Worm (Caenorhabditis elegans) whole organism, late embryonic: ENCODE measurements around the gene ncs-5.

Experiments used
- F13H6.1 ChIP-seq: sonication (generic microtip); optimal IDR thresholded peaks from 2 replicates; lab custom pipeline; 2016; ENCODE audit warnings: missing genetic modification characterization, missing compliant biosample characterization
- Y22D7AL.16 ChIP-seq: sonication (generic microtip); optimal IDR thresholded peaks from 2 replicates; lab custom pipeline; 2016; ENCODE audit warnings: missing genetic modification characterization, missing compliant biosample characterization
- ama-1 ChIP-seq: fragments of 150-350 bp; optimal IDR thresholded peaks from 2 replicates; lab custom pipeline; 2014
- ceh-14 ChIP-seq: sonication (generic microtip); optimal IDR thresholded peaks from 2 replicates; lab custom pipeline; 2016; ENCODE audit warnings: missing genotype, missing genetic modification characterization, missing compliant biosample characterization
- ceh-19 ChIP-seq: fragments of 200-800 bp; sonication (Bioruptor generic); optimal IDR thresholded peaks from 2 replicates; lab custom pipeline; 2018; ENCODE audit warnings: mild to moderate bottlenecking, missing genetic modification characterization, missing compliant biosample characterization
- ceh-22 ChIP-seq: sonication (generic microtip); optimal IDR thresholded peaks from 2 replicates; lab custom pipeline; 2017; ENCODE audit warnings: missing biosample characterization, missing genetic modification characterization
- ceh-30 ChIP-seq: fragments of 150-350 bp; optimal IDR thresholded peaks from 2 replicates; lab custom pipeline; 2014; ENCODE audit warnings: missing biosample characterization, missing genetic modification characterization
- ceh-45 ChIP-seq: fragments of 200-800 bp; sonication (Bioruptor generic); IDR thresholded peaks from 2 replicates; pipeline ENCODE4 v1.3.6; 2022; ENCODE audit warnings: missing genetic modification reagents, missing genetic modification characterization, missing compliant biosample characterization
- ceh-6 ChIP-seq: fragments of 200-800 bp; sonication (Bioruptor generic); optimal IDR thresholded peaks from 2 replicates; lab custom pipeline; 2018; ENCODE audit warnings: mild to moderate bottlenecking, missing genetic modification characterization, missing compliant biosample characterization
- ceh-9 ChIP-seq: sonication (generic microtip); optimal IDR thresholded peaks from 2 replicates; lab custom pipeline; 2016; ENCODE audit warnings: mild to moderate bottlenecking, missing genetic modification characterization, inconsistent platforms, missing compliant biosample characterization
- dve-1 ChIP-seq: sonication (generic microtip); optimal IDR thresholded peaks from 2 replicates; lab custom pipeline; 2017; ENCODE audit warnings: antibody characterized with exemption, mild to moderate bottlenecking, missing genetic modification characterization, missing compliant biosample characterization
- elt-4 ChIP-seq: sonication (generic microtip); optimal IDR thresholded peaks from 2 replicates; lab custom pipeline; 2016; ENCODE audit warnings: missing genetic modification characterization, missing compliant biosample characterization
- ets-4 ChIP-seq: sonication (generic microtip); optimal IDR thresholded peaks from 2 replicates; lab custom pipeline; 2016; ENCODE audit warnings: missing genetic modification characterization, missing compliant biosample characterization
- eyg-1 ChIP-seq: sonication (generic microtip); optimal IDR thresholded peaks from 2 replicates; lab custom pipeline; 2016; ENCODE audit warnings: missing genotype, missing genetic modification characterization, missing compliant biosample characterization
- fax-1 ChIP-seq: sonication (generic microtip); optimal IDR thresholded peaks from 2 replicates; lab custom pipeline; 2016; ENCODE audit warnings: missing genotype, missing genetic modification characterization, missing compliant biosample characterization
- fkh-6 ChIP-seq: sonication (generic microtip); optimal IDR thresholded peaks from 2 replicates; lab custom pipeline; 2016; ENCODE audit warnings: missing genetic modification characterization, missing compliant biosample characterization
- gmeb-2 ChIP-seq: sonication (generic microtip); optimal IDR thresholded peaks from 2 replicates; lab custom pipeline; 2016; ENCODE audit warnings: missing genetic modification characterization, inconsistent platforms, missing compliant biosample characterization
- hlh-6 ChIP-seq: sonication (generic microtip); optimal IDR thresholded peaks from 2 replicates; lab custom pipeline; 2016; ENCODE audit warnings: missing genotype, missing genetic modification characterization, missing compliant biosample characterization
- lim-6 ChIP-seq: sonication (generic microtip); optimal IDR thresholded peaks from 2 replicates; lab custom pipeline; 2016; ENCODE audit warnings: missing genetic modification characterization, missing compliant biosample characterization
- lin-11 ChIP-seq: fragments of 200-800 bp; sonication (Bioruptor generic); optimal IDR thresholded peaks from 2 replicates; lab custom pipeline; 2018; ENCODE audit warnings: mild to moderate bottlenecking, missing genetic modification characterization, missing compliant biosample characterization
- mec-3 ChIP-seq: sonication (generic microtip); optimal IDR thresholded peaks from 2 replicates; lab custom pipeline; 2016; ENCODE audit warnings: borderline replicate concordance, missing genetic modification characterization, missing compliant biosample characterization
- nfya-1 ChIP-seq: sonication (generic microtip); optimal IDR thresholded peaks from 2 replicates; lab custom pipeline; 2017; ENCODE audit warnings: missing genetic modification characterization, mild to moderate bottlenecking, missing compliant biosample characterization, antibody characterized with exemption, moderate library complexity
- nhr-11 ChIP-seq: fragments of 150-350 bp; optimal IDR thresholded peaks from 2 replicates; lab custom pipeline; 2014; ENCODE audit warnings: missing biosample characterization, missing genetic modification characterization
- npax-4 ChIP-seq: sonication (generic microtip); optimal IDR thresholded peaks from 2 replicates; lab custom pipeline; 2016; ENCODE audit warnings: missing genetic modification characterization, missing compliant biosample characterization
- pag-3 ChIP-seq: sonication (generic microtip); optimal IDR thresholded peaks from 2 replicates; lab custom pipeline; 2016; ENCODE audit warnings: missing compliant biosample characterization, missing genetic modification characterization, borderline replicate concordance
- pax-1 ChIP-seq: fragments of 150-350 bp; optimal IDR thresholded peaks from 2 replicates; lab custom pipeline; 2014; ENCODE audit warnings: missing biosample characterization, missing genetic modification characterization
- pqm-1 ChIP-seq: sonication (generic microtip); optimal IDR thresholded peaks from 2 replicates; lab custom pipeline; 2016; ENCODE audit warnings: missing genetic modification characterization, missing compliant biosample characterization
- ref-2 ChIP-seq: sonication (generic microtip); optimal IDR thresholded peaks from 2 replicates; lab custom pipeline; 2016; ENCODE audit warnings: missing genetic modification characterization, missing compliant biosample characterization
- rnt-1 ChIP-seq: sonication (generic microtip); optimal IDR thresholded peaks from 2 replicates; lab custom pipeline; 2016; ENCODE audit warnings: missing genetic modification characterization, missing compliant biosample characterization
- sdc-2 ChIP-seq: sonication (generic microtip); optimal IDR thresholded peaks from 2 replicates; lab custom pipeline; 2016; ENCODE audit warnings: missing genotype, missing genetic modification characterization, missing compliant biosample characterization
- sox-2 ChIP-seq: fragments of 200-800 bp; sonication (Bioruptor generic); IDR thresholded peaks from 2 replicates; pipeline ENCODE4 v1.3.6; 2022; ENCODE audit warnings: missing genetic modification reagents, missing genetic modification characterization, missing compliant biosample characterization
- sox-4 ChIP-seq: sonication (generic microtip); optimal IDR thresholded peaks from 2 replicates; lab custom pipeline; 2017; ENCODE audit warnings: mild to moderate bottlenecking, missing genetic modification characterization, inconsistent platforms, missing compliant biosample characterization
- syd-9 ChIP-seq: sonication (generic microtip); optimal IDR thresholded peaks from 2 replicates; lab custom pipeline; 2016; ENCODE audit warnings: mild to moderate bottlenecking, missing genetic modification characterization, moderate library complexity, missing compliant biosample characterization
- tbx-2 ChIP-seq: sonication (generic microtip); optimal IDR thresholded peaks from 2 replicates; lab custom pipeline; 2016; ENCODE audit warnings: missing genetic modification characterization, missing compliant biosample characterization
- tbx-7 ChIP-seq: sonication (generic microtip); optimal IDR thresholded peaks from 2 replicates; lab custom pipeline; 2016; ENCODE audit warnings: missing genotype, missing genetic modification characterization, missing compliant biosample characterization
- unc-86 ChIP-seq: sonication (generic microtip); optimal IDR thresholded peaks from 2 replicates; lab custom pipeline; 2016; ENCODE audit warnings: missing genetic modification characterization, missing compliant biosample characterization
- ztf-16 ChIP-seq: sonication (generic microtip); optimal IDR thresholded peaks from 2 replicates; lab custom pipeline; 2017; ENCODE audit warnings: missing genetic modification characterization, missing compliant biosample characterization

ncs-5 gene

DNA sequence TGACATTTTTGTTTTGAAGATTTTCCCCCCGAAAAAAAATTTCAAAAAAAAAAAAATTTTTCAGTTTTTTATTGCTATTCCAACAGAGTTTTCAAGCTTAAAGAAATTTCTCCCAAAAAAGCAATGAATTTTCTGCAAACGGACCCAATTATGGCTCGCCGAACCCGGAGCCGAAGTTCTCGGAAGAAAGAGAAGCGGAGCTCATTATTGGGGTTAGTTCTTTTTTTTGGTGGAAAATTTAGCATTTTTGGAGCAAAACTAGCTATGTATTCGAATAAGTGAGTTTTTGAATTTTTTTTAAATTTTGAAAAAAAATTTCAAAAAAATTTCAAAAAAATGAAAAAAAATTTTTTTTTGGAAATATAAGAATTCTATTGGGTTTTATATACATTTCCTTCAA is at the start of gene ncs-5:
Gene ncs-5, plus strand, starts transcription at position 124 of the 400 bp plus-strand sequence.
- TF ChIP-seq ref-2 (tag; lab: Kevin White, UChicago) (no peak), dve-1 (tag; lab: Kevin White, UChicago) (no peak), ama-1 (lab: Kevin White, UChicago) (no peak), sdc-2 (tag; lab: Kevin White, UChicago) (no peak), pag-3 (tag; lab: Kevin White, UChicago) (no peak), syd-9 (tag; lab: Kevin White, UChicago) (no peak), sox-4 (tag; lab: Kevin White, UChicago) (no peak)

DNA sequence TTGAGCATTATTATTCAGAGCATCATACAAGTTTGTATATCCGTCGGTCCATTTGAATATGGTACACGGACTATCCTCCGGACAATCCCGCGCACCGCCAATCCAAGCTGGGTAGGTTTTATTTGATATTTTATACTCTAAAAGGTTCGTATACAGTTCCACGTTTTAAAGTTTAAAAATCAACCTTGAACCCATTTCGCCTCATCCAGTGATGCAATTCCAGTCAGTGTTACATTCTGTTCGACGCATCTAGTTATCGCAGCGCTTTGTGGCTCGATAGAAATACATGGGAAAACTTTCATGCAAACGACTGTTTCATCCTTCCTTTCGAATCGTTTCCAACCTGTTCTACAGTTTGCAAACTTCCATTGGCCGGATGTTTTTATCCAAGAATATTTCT is 49.7 kb upstream of the ncs-5 start:
- no peak for TF ChIP-seq nhr-11 (tag; lab: Kevin White, UChicago)
- no peak for TF ChIP-seq unc-86 (tag; lab: Kevin White, UChicago)
- no peak for TF ChIP-seq Y22D7AL.16
- no peak for TF ChIP-seq F13H6.1 (tag; lab: Kevin White, UChicago)
- no peak for TF ChIP-seq eyg-1 (tag; lab: Kevin White, UChicago)
- no peak for TF ChIP-seq ceh-6
- no peak for TF ChIP-seq tbx-7 (tag; lab: Kevin White, UChicago)
- TF ChIP-seq pax-1 = no peak
- TF ChIP-seq npax-4 (tag; lab: Kevin White, UChicago) = no peak
- TF ChIP-seq ceh-14 (tag; lab: Kevin White, UChicago) = no peak
- TF ChIP-seq rnt-1 (tag; lab: Kevin White, UChicago) = no peak

- no peak for TF ChIP-seq pqm-1
- TF ChIP-seq fkh-6 (tag; lab: Kevin White, UChicago) = no peak
- no peak for TF ChIP-seq ets-4 (tag; lab: Kevin White, UChicago)
- TF ChIP-seq F13H6.1 (tag; lab: Kevin White, UChicago) = no peak
- no peak for TF ChIP-seq sox-2 (GFP tag; lab: Robert Waterston, UW)
- no peak for TF ChIP-seq mec-3 (tag; lab: Kevin White, UChicago)
- no peak for TF ChIP-seq nfya-1
- no peak for TF ChIP-seq ref-2 (tag; lab: Kevin White, UChicago)
Measured at ce11 chrV:18770623-18771022, 48.9 kb upstream of the ncs-5 start, which contains the start of gene clec-255. Gene clec-255 (minus strand): TSS chrV:18770723.

DNA sequence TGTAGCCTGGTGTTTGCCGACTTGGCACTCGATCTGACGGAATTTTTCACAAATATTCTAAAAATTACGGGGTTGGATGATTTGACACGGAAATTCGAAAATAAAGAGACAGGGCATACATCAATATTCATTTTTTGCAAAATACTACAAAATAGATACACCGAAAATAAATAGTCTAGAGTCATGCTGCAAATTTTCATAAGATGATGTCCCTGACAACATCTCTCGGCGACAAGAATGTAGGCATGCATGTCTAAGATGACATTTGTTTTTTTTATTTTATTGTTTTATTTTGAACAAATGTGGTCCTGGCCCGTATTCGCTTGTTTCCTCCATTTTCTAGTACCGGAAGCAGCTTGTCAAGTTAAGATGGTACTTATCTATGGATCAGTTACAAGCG is 48.2 kb upstream of the ncs-5 start, which contains the start of gene clec-256:
Gene clec-256, plus strand, starts transcription at position 301 of the 400 bp plus-strand sequence.
- TF ChIP-seq hlh-6 (tag; lab: Kevin White, UChicago) (no peak), ceh-19 (no peak), fax-1 (tag; lab: Kevin White, UChicago) (no peak), ama-1 (lab: Kevin White, UChicago) (no peak), fkh-6 (tag; lab: Kevin White, UChicago) (no peak), pqm-1 (no peak), ceh-45 (no peak), ceh-9 (tag; lab: Kevin White, UChicago) (no peak), F13H6.1 (tag; lab: Kevin White, UChicago) (no peak), ceh-30 (no peak), lin-11 (no peak), ceh-22 (tag; lab: Kevin White, UChicago) (no peak), elt-4 (tag; lab: Kevin White, UChicago) (no peak), unc-86 (tag; lab: Kevin White, UChicago) (no peak), ztf-16 (tag; lab: Kevin White, UChicago) (no peak), gmeb-2 (tag; lab: Kevin White, UChicago) (no peak), pax-1 (no peak)

ce11 chrV:18771804-18772386 is 47.7 kb upstream of the ncs-5 start:
- TF ChIP-seq tbx-2 (tag; lab: Kevin White, UChicago) (no peak), pax-1 (no peak), lim-6 (tag; lab: Kevin White, UChicago) (no peak)
- TF ChIP-seq, all 69 proteins: peak for 0
